Worm (Caenorhabditis elegans) whole organism, L1 larva: Measurements from ENCODE around the gene T10C6.15.

ENCODE experiments used
- F16B12.6 ChIP-seq: fragments of 150-350 bp; optimal IDR thresholded peaks from 2 replicates; lab custom pipeline; 2014; ENCODE audit warnings: missing biosample characterization, missing genetic modification characterization
- elt-3 ChIP-seq, 6 experiments: fragments of 150-350 bp in 1 of 6; sonication (generic microtip); optimal IDR thresholded peaks; 2 replicates each; lab custom pipeline; 2017 to 2018; ENCODE audit warnings: missing biosample characterization in 6 of 6, missing genetic modification characterization in 6 of 6, inconsistent platforms in 1 of 6
- grh-1 ChIP-seq: fragments of 200-800 bp; sonication (Bioruptor generic); IDR thresholded peaks from 2 replicates; pipeline ENCODE4 v1.3.6; 2022; ENCODE audit warnings: missing genetic modification reagents, missing genetic modification characterization, missing compliant biosample characterization
- nhr-12 ChIP-seq: sonication (generic microtip); optimal IDR thresholded peaks from 2 replicates; lab custom pipeline; 2017; ENCODE audit warnings: missing biosample characterization, missing genetic modification characterization
- pag-3 ChIP-seq: sonication (generic microtip); optimal IDR thresholded peaks from 2 replicates; lab custom pipeline; 2017; ENCODE audit warnings: missing genetic modification characterization, mild to moderate bottlenecking, missing compliant biosample characterization, antibody characterized with exemption, borderline replicate concordance; ENCODE audit not compliant: insufficient read depth
- unc-98 ChIP-seq: fragments of 200-800 bp; sonication (Bioruptor generic); IDR thresholded peaks from 2 replicates; pipeline ENCODE4 v1.3.6; 2022; ENCODE audit warnings: missing genetic modification characterization, missing compliant biosample characterization

- TF ChIP-seq elt-3 (tag; optimal IDR thresholded peaks at IDR 0.05; lab: Kevin White, UChicago) (no peak), nhr-12 (tag; lab: Kevin White, UChicago) (no peak), unc-98 (GFP tag; lab: Robert Waterston, UW) (no peak), grh-1 (no peak), F16B12.6 (tag; lab: Kevin White, UChicago) (no peak), pag-3 (tag; lab: Kevin White, UChicago) (no peak)
Observed at ce11 chrV:16023051-16023450, 22.7 kb downstream of the T10C6.15 start, which contains the start of gene cwc-15.
